Worm (Caenorhabditis elegans) whole organism, L1 larva: ENCODE results near the gene agt-1.

ENCODE experiments used
- C04F5.9 ChIP-seq: sonication (generic microtip); optimal IDR thresholded peaks from 2 replicates; lab custom pipeline; 2016; ENCODE audit warnings: missing genetic modification characterization, missing compliant biosample characterization
- ama-1 ChIP-seq: fragments of 150-350 bp; optimal IDR thresholded peaks from 2 replicates; lab custom pipeline; 2014
- ceh-88 ChIP-seq: fragments of 200-800 bp; sonication (Bioruptor generic); IDR thresholded peaks from 2 replicates; pipeline ENCODE4 v1.3.6; 2022; ENCODE audit warnings: missing genetic modification characterization, missing compliant biosample characterization
- fkh-8 ChIP-seq: sonication (generic microtip); optimal IDR thresholded peaks from 2 replicates; lab custom pipeline; 2016; ENCODE audit warnings: mild to moderate bottlenecking, missing genetic modification characterization, missing compliant biosample characterization
- jun-1 ChIP-seq: fragments of 150-350 bp; optimal IDR thresholded peaks from 2 replicates; lab custom pipeline; 2014; ENCODE audit warnings: missing biosample characterization, missing genetic modification reagents, missing genetic modification characterization
- mep-1 ChIP-seq: fragments of 150-350 bp; optimal IDR thresholded peaks from 2 replicates; lab custom pipeline; 2014; ENCODE audit warnings: missing biosample characterization, missing genetic modification characterization
- nhr-11 ChIP-seq: fragments of 150-350 bp; optimal IDR thresholded peaks from 2 replicates; lab custom pipeline; 2014; ENCODE audit warnings: missing biosample characterization, missing genetic modification characterization
- nhr-28 ChIP-seq: fragments of 150-350 bp; optimal IDR thresholded peaks from 2 replicates; lab custom pipeline; 2014; ENCODE audit warnings: missing biosample characterization, missing genetic modification characterization
- tlp-1 ChIP-seq: fragments of 150-350 bp; optimal IDR thresholded peaks from 2 replicates; lab custom pipeline; 2014; ENCODE audit warnings: missing biosample characterization, missing genetic modification characterization
- zag-1 ChIP-seq: fragments of 150-350 bp; optimal IDR thresholded peaks from 2 replicates; lab custom pipeline; 2014; ENCODE audit warnings: missing biosample characterization, missing genetic modification characterization
- ztf-11 ChIP-seq, 2 experiments: sonication (generic microtip); optimal IDR thresholded peaks; 2 replicates each; lab custom pipeline; 2016 to 2017; ENCODE audit warnings: missing genetic modification characterization in 2 of 2, missing biosample characterization in 1 of 2, missing compliant biosample characterization in 1 of 2
- ztf-4 ChIP-seq: fragments of 150-350 bp; optimal IDR thresholded peaks from 2 replicates; lab custom pipeline; 2014; ENCODE audit warnings: missing biosample characterization, missing genetic modification characterization

DNA sequence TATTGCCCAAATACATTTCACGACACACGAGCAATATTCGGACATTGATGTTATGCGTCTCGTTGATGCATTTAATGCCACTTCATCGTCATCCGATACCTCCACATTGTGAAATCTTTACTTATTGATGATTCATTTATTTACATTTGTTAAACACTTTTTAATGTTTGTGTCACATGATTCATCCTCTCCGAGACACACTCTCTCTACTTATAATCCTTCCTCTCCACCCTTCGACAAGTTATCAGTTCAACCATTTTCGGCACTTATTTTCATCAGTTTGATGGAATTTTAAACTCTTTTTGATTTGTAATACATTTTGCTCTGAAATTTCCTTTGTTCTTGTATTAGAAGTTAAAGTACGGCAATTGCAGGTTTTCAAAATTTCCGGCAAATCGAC, 23.1 kb downstream of the agt-1 start:
- TF ChIP-seq ama-1 (lab: Kevin White, UChicago) (no peak), ceh-88 (GFP tag; lab: Robert Waterston, UW) (no peak), jun-1 (peak; percentile 75), nhr-28 (tag; lab: Kevin White, UChicago) (no peak), mep-1 (tag; lab: Kevin White, UChicago) (no peak), C04F5.9 (no peak), nhr-11 (tag; lab: Kevin White, UChicago) (no peak), tlp-1 (no peak), fkh-8 (tag; lab: Kevin White, UChicago) (no peak), ztf-11 (tag; optimal IDR thresholded peaks at IDR 0.05; lab: Kevin White, UChicago) (no peak), ztf-4 (tag; lab: Kevin White, UChicago) (no peak), zag-1 (tag; lab: Kevin White, UChicago) (no peak)
